Worm (Caenorhabditis elegans) whole organism, young adult: ENCODE results near the gene F09G8.7.

Source experiments
- B0336.3 ChIP-seq: fragments of 200-800 bp; sonication (Bioruptor generic); IDR thresholded peaks from 2 replicates; pipeline ENCODE4 v1.3.6; 2022; ENCODE audit warnings: missing genetic modification characterization, missing compliant biosample characterization
- C06A6.2 ChIP-seq: fragments of 200-800 bp; sonication (Bioruptor generic); conservative IDR thresholded peaks from 2 replicates; pipeline ENCODE4 v1.3.6; 2022; ENCODE audit warnings: missing genetic modification characterization, missing compliant biosample characterization
- F57C9.4 ChIP-seq: sonication (generic microtip); optimal IDR thresholded peaks from 2 replicates; lab custom pipeline; 2017; ENCODE audit warnings: mild to moderate bottlenecking, missing genetic modification characterization, missing compliant biosample characterization
- T07F8.4 ChIP-seq: sonication (generic microtip); optimal IDR thresholded peaks from 2 replicates; lab custom pipeline; 2016; ENCODE audit warnings: mild to moderate bottlenecking, missing genetic modification characterization, moderate library complexity, missing compliant biosample characterization
- Y53G8AR.9 ChIP-seq: fragments of 200-800 bp; sonication (Bioruptor generic); conservative IDR thresholded peaks from 2 replicates; pipeline ENCODE4 v1.3.6; 2022; ENCODE audit warnings: missing genetic modification reagents, missing genetic modification characterization, missing compliant biosample characterization
- Y56A3A.18 ChIP-seq: fragments of 200-800 bp; sonication (Bioruptor generic); IDR thresholded peaks from 2 replicates; pipeline ENCODE4 v1.3.6; 2022; ENCODE audit warnings: missing genetic modification reagents, missing genetic modification characterization, missing compliant biosample characterization
- Y67H2A.10 ChIP-seq: fragments of 200-800 bp; sonication (Bioruptor generic); conservative IDR thresholded peaks from 2 replicates; pipeline ENCODE4 v1.3.6; 2022; ENCODE audit warnings: missing genetic modification reagents, missing genetic modification characterization, missing compliant biosample characterization
- Y79H2A.3 ChIP-seq: fragments of 200-800 bp; sonication (Bioruptor generic); conservative IDR thresholded peaks from 2 replicates; pipeline ENCODE4 v1.3.6; 2022; ENCODE audit warnings: missing genetic modification reagents, missing genetic modification characterization, missing compliant biosample characterization
- athp-1 ChIP-seq: sonication (generic microtip); optimal IDR thresholded peaks from 2 replicates; lab custom pipeline; 2017; ENCODE audit warnings: mild to moderate bottlenecking, missing genetic modification characterization, missing compliant biosample characterization
- bed-1 ChIP-seq: fragments of 200-800 bp; sonication (Bioruptor generic); IDR thresholded peaks from 2 replicates; pipeline ENCODE4 v1.3.6; 2022; ENCODE audit warnings: missing genetic modification reagents, missing genetic modification characterization, missing compliant biosample characterization
- bed-2 ChIP-seq: fragments of 200-800 bp; sonication (Bioruptor generic); IDR thresholded peaks from 2 replicates; pipeline ENCODE4 v1.3.6; 2022; ENCODE audit warnings: missing genetic modification reagents, missing genetic modification characterization, missing compliant biosample characterization
- cebp-2 ChIP-seq: fragments of 200-800 bp; sonication (Bioruptor generic); IDR thresholded peaks from 2 replicates; pipeline ENCODE4 v1.3.6; 2022; ENCODE audit warnings: missing genetic modification characterization, missing compliant biosample characterization
- ceh-91 ChIP-seq: fragments of 200-800 bp; sonication (Bioruptor generic); IDR thresholded peaks from 2 replicates; pipeline ENCODE4 v1.3.6; 2022; ENCODE audit warnings: missing genetic modification reagents, missing genetic modification characterization, missing compliant biosample characterization
- chd-7 ChIP-seq: sonication (generic microtip); optimal IDR thresholded peaks from 2 replicates; lab custom pipeline; 2016; ENCODE audit warnings: mild to moderate bottlenecking, missing genetic modification characterization, moderate library complexity, missing compliant biosample characterization
- dox-1 ChIP-seq: fragments of 200-800 bp; sonication (Bioruptor generic); IDR thresholded peaks from 2 replicates; pipeline ENCODE4 v1.3.6; 2022; ENCODE audit warnings: missing genetic modification reagents, missing genetic modification characterization, missing compliant biosample characterization
- dpff-1 ChIP-seq: sonication (generic microtip); optimal IDR thresholded peaks from 2 replicates; lab custom pipeline; 2017; ENCODE audit warnings: mild to moderate bottlenecking, missing genetic modification characterization, missing compliant biosample characterization
- lin-40 ChIP-seq: sonication (generic microtip); optimal IDR thresholded peaks from 2 replicates; lab custom pipeline; 2016; ENCODE audit warnings: missing genetic modification characterization, mild to moderate bottlenecking, missing compliant biosample characterization, missing genotype, missing genetic modification reagents
- lin-54 ChIP-seq: fragments of 200-800 bp; sonication (Bioruptor generic); optimal IDR thresholded peaks from 2 replicates; lab custom pipeline; 2018; ENCODE audit warnings: mild to moderate bottlenecking, missing genetic modification characterization, missing compliant biosample characterization
- lir-1 ChIP-seq: fragments of 200-800 bp; sonication (Bioruptor generic); conservative IDR thresholded peaks from 2 replicates; pipeline ENCODE4 v1.3.6; 2022; ENCODE audit warnings: missing genetic modification reagents, missing genetic modification characterization, missing compliant biosample characterization
- mes-4 ChIP-seq: sonication (generic microtip); optimal IDR thresholded peaks from 2 replicates; lab custom pipeline; 2016; ENCODE audit warnings: missing genotype, missing genetic modification characterization, missing compliant biosample characterization
- nfya-1 ChIP-seq: sonication (generic microtip); optimal IDR thresholded peaks from 2 replicates; lab custom pipeline; 2017; ENCODE audit warnings: antibody characterized with exemption, missing compliant biosample characterization, missing genetic modification characterization, borderline replicate concordance; ENCODE audit not compliant: insufficient read depth
- nfya-2 ChIP-seq: fragments of 200-800 bp; sonication (Bioruptor generic); IDR thresholded peaks from 2 replicates; pipeline ENCODE4 v1.3.6; 2022; ENCODE audit warnings: missing genetic modification reagents, missing genetic modification characterization, missing compliant biosample characterization
- nhr-120 ChIP-seq: fragments of 200-800 bp; sonication (Bioruptor generic); IDR thresholded peaks from 2 replicates; pipeline ENCODE4 v1.3.6; 2022; ENCODE audit warnings: missing genetic modification characterization, missing compliant biosample characterization
- nhr-179 ChIP-seq: sonication (generic microtip); optimal IDR thresholded peaks from 2 replicates; lab custom pipeline; 2016; ENCODE audit warnings: mild to moderate bottlenecking, missing genetic modification characterization, missing compliant biosample characterization
- nhr-80 ChIP-seq: sonication (generic microtip); optimal IDR thresholded peaks from 2 replicates; lab custom pipeline; 2016; ENCODE audit warnings: missing genetic modification characterization, missing compliant biosample characterization
- pha-4 ChIP-seq: fragments of 150-350 bp; sonication (generic microtip); optimal IDR thresholded peaks from 2 replicates; lab custom pipeline; 2014; ENCODE audit warnings: missing biosample characterization, missing genetic modification reagents, missing genetic modification characterization
- repo-1 ChIP-seq: sonication (generic microtip); optimal IDR thresholded peaks from 2 replicates; lab custom pipeline; 2017; ENCODE audit warnings: mild to moderate bottlenecking, missing genetic modification characterization, missing compliant biosample characterization
- rpc-1 ChIP-seq, 2 experiments: fragments of 150-350 bp in 1 of 2; sonication (generic microtip) in 1 of 2; optimal IDR thresholded peaks; 2 replicates each; lab custom pipeline; 2014 to 2018; ENCODE audit warnings: missing biosample characterization in 1 of 2, missing genetic modification characterization in 1 of 2, missing genetic modification reagents in 1 of 2, missing genotype in 1 of 2
- sdz-38 ChIP-seq: sonication (generic microtip); optimal IDR thresholded peaks from 2 replicates; lab custom pipeline; 2016; ENCODE audit warnings: missing genotype, missing genetic modification characterization, missing compliant biosample characterization
- snpc-1.1 ChIP-seq: sonication (generic microtip); optimal IDR thresholded peaks from 2 replicates; lab custom pipeline; 2017; ENCODE audit warnings: missing genetic modification characterization, mild to moderate bottlenecking, missing compliant biosample characterization, antibody characterized with exemption, moderate library complexity, missing genotype, missing genetic modification reagents; ENCODE audit not compliant: insufficient read depth
- snpc-1.3 ChIP-seq: sonication (generic microtip); optimal IDR thresholded peaks from 2 replicates; lab custom pipeline; 2017; ENCODE audit warnings: missing genetic modification characterization, mild to moderate bottlenecking, missing compliant biosample characterization, antibody characterized with exemption, moderate library complexity, missing genotype, missing genetic modification reagents; ENCODE audit not compliant: insufficient read depth
- tbp1 ChIP-seq: fragments of 200-800 bp; sonication (Bioruptor generic); optimal IDR thresholded peaks from 2 replicates; lab custom pipeline; 2018; ENCODE audit warnings: mild to moderate bottlenecking, missing genetic modification characterization, missing compliant biosample characterization
- unc-62 ChIP-seq: fragments of 150-350 bp; optimal IDR thresholded peaks from 2 replicates; lab custom pipeline; 2014; ENCODE audit warnings: missing biosample characterization, missing genetic modification reagents, missing genetic modification characterization
- ztf-25 ChIP-seq: fragments of 200-800 bp; sonication (Bioruptor generic); IDR thresholded peaks from 2 replicates; pipeline ENCODE4 v1.3.6; 2022; ENCODE audit warnings: missing genetic modification reagents, missing genetic modification characterization, missing compliant biosample characterization
- ztf-3 ChIP-seq: fragments of 200-800 bp; sonication (Bioruptor generic); optimal IDR thresholded peaks from 2 replicates; lab custom pipeline; 2018; ENCODE audit warnings: mild to moderate bottlenecking, missing genetic modification characterization, missing compliant biosample characterization

Gene F09G8.7

ce11 chrIII:8299078-8299587 is 31.0 kb upstream of the F09G8.7 start:
- no peak for TF ChIP-seq B0336.3 (GFP tag; lab: Robert Waterston, UW)
- no peak for TF ChIP-seq nhr-120
- no peak for TF ChIP-seq dpff-1
- TF ChIP-seq rpc-1 (optimal IDR thresholded peaks at IDR 0.05; lab: Kevin White, UChicago) = no peak
- TF ChIP-seq rpc-1 (tag; optimal IDR thresholded peaks at IDR 0.05; lab: Kevin White, UChicago) = no peak
- TF ChIP-seq pha-4 (tag; lab: Kevin White, UChicago) = no peak
- TF ChIP-seq repo-1 (tag; lab: Kevin White, UChicago) = no peak
- no peak for TF ChIP-seq ztf-25
- no peak for TF ChIP-seq mes-4 (tag; lab: Kevin White, UChicago)
- TF ChIP-seq bed-1 (GFP tag; lab: Robert Waterston, UW) = no peak
- no peak for TF ChIP-seq tbp1
- no peak for TF ChIP-seq T07F8.4
- TF ChIP-seq nhr-179 (tag; lab: Kevin White, UChicago) = no peak
- no peak for TF ChIP-seq Y67H2A.10 (GFP tag; lab: Robert Waterston, UW)
- no peak for TF ChIP-seq dox-1 (GFP tag; lab: Robert Waterston, UW)
- TF ChIP-seq Y53G8AR.9 = no peak
- no peak for TF ChIP-seq ztf-3 (GFP tag; lab: Kevin White, UChicago)
- no peak for TF ChIP-seq sdz-38 (tag; lab: Kevin White, UChicago)
- TF ChIP-seq lin-40 (tag; lab: Kevin White, UChicago) = no peak
- TF ChIP-seq chd-7 = no peak

ce11 chrIII:8298216-8298920 is 30.2 kb upstream of the F09G8.7 start:
- TF ChIP-seq ceh-91 (GFP tag; lab: Robert Waterston, UW) (no peak), athp-1 (tag; lab: Kevin White, UChicago) (no peak), F57C9.4 (tag; lab: Kevin White, UChicago) (no peak), bed-2 (GFP tag; lab: Robert Waterston, UW) (no peak), snpc-1.1 (tag; lab: Kevin White, UChicago) (no peak), rpc-1 (optimal IDR thresholded peaks at IDR 0.05; lab: Kevin White, UChicago) (no peak), rpc-1 (tag; optimal IDR thresholded peaks at IDR 0.05; lab: Kevin White, UChicago) (no peak), Y56A3A.18 (GFP tag; lab: Robert Waterston, UW) (no peak), C06A6.2 (GFP tag; lab: Robert Waterston, UW) (no peak), nfya-2 (GFP tag; lab: Robert Waterston, UW) (no peak), cebp-2 (GFP tag; lab: Robert Waterston, UW) (no peak), lir-1 (GFP tag; lab: Robert Waterston, UW) (no peak), Y79H2A.3 (no peak), snpc-1.3 (tag; lab: Kevin White, UChicago) (no peak)

ce11 chrIII:8293260-8293659 is 25.1 kb upstream of the F09G8.7 start:
- TF ChIP-seq unc-62 (GFP tag; lab: Kevin White, UChicago) = peak; percentile 42
- no peak for TF ChIP-seq nfya-1 (tag; lab: Kevin White, UChicago)
- TF ChIP-seq nhr-80 (tag; lab: Kevin White, UChicago) = peak; percentile 68
- TF ChIP-seq lin-54 (GFP tag; lab: Kevin White, UChicago) = no peak
